Fruit fly (Drosophila melanogaster) whole organism, pupa: ENCODE data around the gene CG42269.
A peak's percentile ranks its signal among the peaks of the same experiment; 100 is the strongest.

Source experiments
- CG10348 ChIP-seq: fragments of 200-800 bp; sonication (Bioruptor generic); IDR thresholded peaks from 2 replicates; pipeline ENCODE4 v1.3.6; 2022; ENCODE audit warnings: missing biosample characterization, missing genetic modification characterization
- CG12605 ChIP-seq: fragments of 200-800 bp; sonication (Bioruptor generic); IDR thresholded peaks from 2 replicates; pipeline ENCODE4 v1.3.6; 2022; ENCODE audit warnings: missing biosample characterization, missing genetic modification characterization
- CG17806 ChIP-seq: fragments of 200-800 bp; sonication (Bioruptor generic); optimal IDR thresholded peaks from 2 replicates; lab custom pipeline; 2018; ENCODE audit warnings: missing biosample characterization, mild to moderate bottlenecking, missing genetic modification characterization, moderate library complexity
- CG32121 ChIP-seq: fragments of 200-800 bp; sonication (Bioruptor generic); IDR thresholded peaks from 2 replicates; pipeline ENCODE4 v1.3.6; 2022; ENCODE audit warnings: missing biosample characterization, missing genetic modification characterization
- CG34367 ChIP-seq: fragments of 200-800 bp; sonication (Bioruptor generic); optimal IDR thresholded peaks from 2 replicates; lab custom pipeline; 2018; ENCODE audit warnings: missing biosample characterization, mild to moderate bottlenecking, missing genetic modification characterization
- CG4496 ChIP-seq: fragments of 200-800 bp; sonication (Bioruptor generic); IDR thresholded peaks from 3 replicates; pipeline ENCODE4 v1.3.6; 2022; ENCODE audit warnings: missing biosample characterization, missing genetic modification characterization
- CG8159 ChIP-seq: fragments of 200-800 bp; sonication (Bioruptor generic); optimal IDR thresholded peaks from 3 replicates; lab custom pipeline; 2018; ENCODE audit warnings: missing biosample characterization, mild to moderate bottlenecking, missing genetic modification characterization, moderate library complexity
- CG8301 ChIP-seq: fragments of 200-800 bp; sonication (Bioruptor generic); optimal IDR thresholded peaks from 2 replicates; lab custom pipeline; 2018; ENCODE audit warnings: missing biosample characterization, mild to moderate bottlenecking, missing genetic modification characterization
- CG9948 ChIP-seq: fragments of 200-800 bp; sonication (Bioruptor generic); optimal IDR thresholded peaks from 2 replicates; lab custom pipeline; 2018; ENCODE audit warnings: missing biosample characterization, mild to moderate bottlenecking, missing genetic modification characterization, moderate library complexity
- Ets98B ChIP-seq: fragments of 200-800 bp; sonication (Bioruptor generic); IDR thresholded peaks from 2 replicates; pipeline ENCODE4 v1.3.6; 2022; ENCODE audit warnings: missing biosample characterization, missing genetic modification characterization
- Pif1A ChIP-seq: fragments of 200-800 bp; sonication (Bioruptor generic); optimal IDR thresholded peaks from 3 replicates; lab custom pipeline; 2016; ENCODE audit warnings: missing biosample characterization, missing genetic modification characterization
- rn ChIP-seq: fragments of 200-800 bp; sonication (Bioruptor generic); IDR thresholded peaks from 2 replicates; pipeline ENCODE4 v1.3.6; 2022; ENCODE audit warnings: missing biosample characterization, missing genetic modification characterization

dm6 chr3L:6085988-6086387, 19.9 kb downstream of the CG42269 start:
- no peak for TF ChIP-seq CG34367 (tag; lab: Kevin White, UChicago)
- no peak for TF ChIP-seq CG17806 (tag; lab: Kevin White, UChicago)
- TF ChIP-seq CG4496 (GFP tag; lab: Robert Waterston, UW): peak; percentile 44; the same call in 1 of the 3 replicates
- TF ChIP-seq CG32121: no peak
- TF ChIP-seq CG12605 (GFP tag; lab: Robert Waterston, UW): 0 out of 2 replicates have a peak, but pooled peaks have one; percentile 24
- TF ChIP-seq CG8159: no peak
- TF ChIP-seq CG9948 (tag; lab: Kevin White, UChicago): no peak
- 0 out of 2 replicates have a peak, but pooled peaks have one; percentile 26 for TF ChIP-seq CG10348 (GFP tag; lab: Robert Waterston, UW)
- TF ChIP-seq Ets98B (GFP tag; lab: Robert Waterston, UW): 0 out of 2 replicates have a peak, but pooled peaks have one; percentile 8
- TF ChIP-seq CG8301 (tag; lab: Kevin White, UChicago): no peak
- no peak for TF ChIP-seq rn (GFP tag; lab: Robert Waterston, UW)
- no peak for TF ChIP-seq Pif1A (GFP tag; lab: Kevin White, UChicago)
